Fruit fly (Drosophila melanogaster) whole organism, pupa: ENCODE results near the gene CG7551.

Source experiments
- CG10348 ChIP-seq: fragments of 200-800 bp; sonication (Bioruptor generic); IDR thresholded peaks from 2 replicates; pipeline ENCODE4 v1.3.6; 2022; ENCODE audit warnings: missing biosample characterization, missing genetic modification characterization
- CG12605 ChIP-seq: fragments of 200-800 bp; sonication (Bioruptor generic); IDR thresholded peaks from 2 replicates; pipeline ENCODE4 v1.3.6; 2022; ENCODE audit warnings: missing biosample characterization, missing genetic modification characterization
- CG13204 ChIP-seq: fragments of 200-800 bp; sonication (Bioruptor generic); optimal IDR thresholded peaks from 2 replicates; lab custom pipeline; 2018; ENCODE audit warnings: missing biosample characterization, mild to moderate bottlenecking, missing genetic modification characterization, moderate library complexity
- CG14655 ChIP-seq: fragments of 200-800 bp; sonication (Bioruptor generic); optimal IDR thresholded peaks from 3 replicates; lab custom pipeline; 2017; ENCODE audit warnings: mild to moderate bottlenecking, missing biosample characterization, missing genetic modification reagents, missing genetic modification characterization
- CG15710 ChIP-seq: fragments of 200-800 bp; sonication (Bioruptor generic); optimal IDR thresholded peaks from 2 replicates; lab custom pipeline; 2018; ENCODE audit warnings: missing biosample characterization, mild to moderate bottlenecking, missing genetic modification characterization, moderate library complexity
- CG17806 ChIP-seq: fragments of 200-800 bp; sonication (Bioruptor generic); optimal IDR thresholded peaks from 2 replicates; lab custom pipeline; 2018; ENCODE audit warnings: missing biosample characterization, mild to moderate bottlenecking, missing genetic modification characterization, moderate library complexity
- CG32121 ChIP-seq: fragments of 200-800 bp; sonication (Bioruptor generic); IDR thresholded peaks from 2 replicates; pipeline ENCODE4 v1.3.6; 2022; ENCODE audit warnings: missing biosample characterization, missing genetic modification characterization
- CG34367 ChIP-seq: fragments of 200-800 bp; sonication (Bioruptor generic); optimal IDR thresholded peaks from 2 replicates; lab custom pipeline; 2018; ENCODE audit warnings: missing biosample characterization, mild to moderate bottlenecking, missing genetic modification characterization
- CG4496 ChIP-seq: fragments of 200-800 bp; sonication (Bioruptor generic); IDR thresholded peaks from 3 replicates; pipeline ENCODE4 v1.3.6; 2022; ENCODE audit warnings: missing biosample characterization, missing genetic modification characterization
- CG8159 ChIP-seq: fragments of 200-800 bp; sonication (Bioruptor generic); optimal IDR thresholded peaks from 3 replicates; lab custom pipeline; 2018; ENCODE audit warnings: missing biosample characterization, mild to moderate bottlenecking, missing genetic modification characterization, moderate library complexity
- CG8301 ChIP-seq: fragments of 200-800 bp; sonication (Bioruptor generic); optimal IDR thresholded peaks from 2 replicates; lab custom pipeline; 2018; ENCODE audit warnings: missing biosample characterization, mild to moderate bottlenecking, missing genetic modification characterization
- CG9948 ChIP-seq: fragments of 200-800 bp; sonication (Bioruptor generic); optimal IDR thresholded peaks from 2 replicates; lab custom pipeline; 2018; ENCODE audit warnings: missing biosample characterization, mild to moderate bottlenecking, missing genetic modification characterization, moderate library complexity
- D1 ChIP-seq: fragments of 200-800 bp; sonication (Bioruptor generic); optimal IDR thresholded peaks from 2 replicates; lab custom pipeline; 2018; ENCODE audit warnings: missing biosample characterization, mild to moderate bottlenecking, missing genetic modification characterization, moderate library complexity
- EcR ChIP-seq: fragments of 200-800 bp; sonication (Bioruptor generic); optimal IDR thresholded peaks from 3 replicates; lab custom pipeline; 2019; ENCODE audit warnings: missing biosample characterization, missing genetic modification characterization, mild to moderate bottlenecking, moderate library complexity, missing genetic modification reagents
- Ets98B ChIP-seq: fragments of 200-800 bp; sonication (Bioruptor generic); IDR thresholded peaks from 2 replicates; pipeline ENCODE4 v1.3.6; 2022; ENCODE audit warnings: missing biosample characterization, missing genetic modification characterization
- Pif1A ChIP-seq: fragments of 200-800 bp; sonication (Bioruptor generic); optimal IDR thresholded peaks from 3 replicates; lab custom pipeline; 2016; ENCODE audit warnings: missing biosample characterization, missing genetic modification characterization
- Pif1B ChIP-seq: fragments of 200-800 bp; sonication (Bioruptor generic); optimal IDR thresholded peaks from 3 replicates; lab custom pipeline; 2016; ENCODE audit warnings: missing biosample characterization, missing genetic modification characterization
- Snoo ChIP-seq: fragments of 200-800 bp; sonication (Bioruptor generic); optimal IDR thresholded peaks from 3 replicates; lab custom pipeline; 2017; ENCODE audit warnings: missing biosample characterization, mild to moderate bottlenecking, missing genetic modification characterization, inconsistent platforms
- fd96Ca ChIP-seq: fragments of 200-800 bp; sonication (Bioruptor generic); IDR thresholded peaks from 3 replicates; pipeline ENCODE4 v1.3.6; 2022; ENCODE audit warnings: missing biosample characterization, missing genetic modification characterization
- gl ChIP-seq: fragments of 200-800 bp; sonication (Bioruptor generic); optimal IDR thresholded peaks from 2 replicates; lab custom pipeline; 2018; ENCODE audit warnings: missing biosample characterization, mild to moderate bottlenecking, missing genetic modification characterization
- rn ChIP-seq: fragments of 200-800 bp; sonication (Bioruptor generic); IDR thresholded peaks from 2 replicates; pipeline ENCODE4 v1.3.6; 2022; ENCODE audit warnings: missing biosample characterization, missing genetic modification characterization

Gene CG7551

dm6 chr3L:11448349-11448748 is 9.9 kb upstream of the CG7551 start:
- TF ChIP-seq CG14655 (GFP tag; lab: Kevin White, UChicago) (peak; percentile 82), EcR (GFP tag; lab: Kevin White, UChicago) (no peak), CG8301 (tag; lab: Kevin White, UChicago) (peak; percentile 87), CG15710 (peak; percentile 43), fd96Ca (GFP tag; lab: Robert Waterston, UW) (peak; percentile 82), CG13204 (GFP tag; lab: Kevin White, UChicago) (no peak), gl (tag; lab: Kevin White, UChicago) (no peak), CG12605 (GFP tag; lab: Robert Waterston, UW) (peak; percentile 59), CG8159 (tag; lab: Kevin White, UChicago) (peak; percentile 55), Ets98B (peak; percentile 79), CG10348 (GFP tag; lab: Robert Waterston, UW) (no peak), CG32121 (peak; percentile 63), D1 (tag; lab: Kevin White, UChicago) (no peak), CG34367 (peak; percentile 65), Pif1A (GFP tag; lab: Kevin White, UChicago) (peak; percentile 61), rn (GFP tag; lab: Robert Waterston, UW) (peak; percentile 44; the same call in 1 of the 2 replicates), CG9948 (peak; percentile 64), CG17806 (tag; lab: Kevin White, UChicago) (peak; percentile 67), CG4496 (GFP tag; lab: Robert Waterston, UW) (peak; percentile 85), Snoo (tag; lab: Kevin White, UChicago) (no peak), Pif1B (peak; percentile 49)

dm6 chr3L:11448935-11449334 is 9.4 kb upstream of the CG7551 start:
- TF ChIP-seq Ets98B (peak; percentile 93), CG32121 (peak; percentile 88), D1 (tag; lab: Kevin White, UChicago) (peak; percentile 6), CG34367 (peak; percentile 50), Pif1B (peak; percentile 63), CG8301 (tag; lab: Kevin White, UChicago) (peak; percentile 91), rn (GFP tag; lab: Robert Waterston, UW) (peak; percentile 88), CG10348 (GFP tag; lab: Robert Waterston, UW) (0 out of 2 replicates have a peak, but pooled peaks have one; percentile 54), CG4496 (GFP tag; lab: Robert Waterston, UW) (peak; percentile 96), gl (tag; lab: Kevin White, UChicago) (peak; percentile 0), fd96Ca (GFP tag; lab: Robert Waterston, UW) (peak; percentile 97), CG8159 (tag; lab: Kevin White, UChicago) (peak; percentile 28), CG9948 (peak; percentile 81), CG15710 (peak; percentile 54), CG13204 (GFP tag; lab: Kevin White, UChicago) (no peak), CG17806 (tag; lab: Kevin White, UChicago) (peak; percentile 66), Pif1A (GFP tag; lab: Kevin White, UChicago) (peak; percentile 77), CG14655 (GFP tag; lab: Kevin White, UChicago) (peak; percentile 94), CG12605 (GFP tag; lab: Robert Waterston, UW) (peak; percentile 84), EcR (GFP tag; lab: Kevin White, UChicago) (no peak), Snoo (tag; lab: Kevin White, UChicago) (no peak)

dm6 chr3L:11450535-11450934 is 7.8 kb upstream of the CG7551 start:
- TF ChIP-seq CG14655 (GFP tag; lab: Kevin White, UChicago) (peak; percentile 36), rn (GFP tag; lab: Robert Waterston, UW) (no peak), Pif1A (GFP tag; lab: Kevin White, UChicago) (peak; percentile 7), CG32121 (no peak), CG15710 (peak; percentile 5), CG9948 (peak; percentile 31), CG8159 (tag; lab: Kevin White, UChicago) (peak; percentile 43), CG17806 (tag; lab: Kevin White, UChicago) (peak; percentile 41)

- TF ChIP-seq CG34367 (no peak), CG14655 (GFP tag; lab: Kevin White, UChicago) (peak; percentile 4), CG4496 (GFP tag; lab: Robert Waterston, UW) (peak; percentile 70)
These were observed 3.8 kb upstream of the CG7551 start for dm6 chr3L:11454461-11454860.

dm6 chr3L:11465371-11465914 is 7.2 kb downstream of the CG7551 start, which contains the start of gene Fum3:
Fum3 (minus strand) TSS chr3L:11465864.
- no peak for TF ChIP-seq CG12605 (GFP tag; lab: Robert Waterston, UW)
- no peak for TF ChIP-seq CG8159 (tag; lab: Kevin White, UChicago)
- TF ChIP-seq gl (tag; lab: Kevin White, UChicago), result no peak
- TF ChIP-seq EcR (GFP tag; lab: Kevin White, UChicago), result no peak
- no peak for TF ChIP-seq CG10348 (GFP tag; lab: Robert Waterston, UW)
- no peak for TF ChIP-seq Ets98B
- no peak for TF ChIP-seq CG4496 (GFP tag; lab: Robert Waterston, UW)
- no peak for TF ChIP-seq CG15710
- no peak for TF ChIP-seq Pif1A (GFP tag; lab: Kevin White, UChicago)
- TF ChIP-seq D1 (tag; lab: Kevin White, UChicago), result no peak
- no peak for TF ChIP-seq CG9948
- TF ChIP-seq CG13204 (GFP tag; lab: Kevin White, UChicago), result no peak
- TF ChIP-seq Pif1B, result no peak
- no peak for TF ChIP-seq rn (GFP tag; lab: Robert Waterston, UW)
- no peak for TF ChIP-seq CG32121

dm6 chr3L:11466985-11467384 is 8.7 kb downstream of the CG7551 start:
- no peak for TF ChIP-seq Pif1B
- TF ChIP-seq CG13204 (GFP tag; lab: Kevin White, UChicago), result no peak
- no peak for TF ChIP-seq Snoo (tag; lab: Kevin White, UChicago)
- TF ChIP-seq rn (GFP tag; lab: Robert Waterston, UW), result no peak
- no peak for TF ChIP-seq CG8301 (tag; lab: Kevin White, UChicago)
- TF ChIP-seq CG9948, result peak; percentile 56
- no peak for TF ChIP-seq EcR (GFP tag; lab: Kevin White, UChicago)
- TF ChIP-seq Ets98B, result no peak
- peak; percentile 21 for TF ChIP-seq CG14655 (GFP tag; lab: Kevin White, UChicago)
- peak; percentile 45 for TF ChIP-seq CG15710
- TF ChIP-seq D1 (tag; lab: Kevin White, UChicago), result no peak
- TF ChIP-seq CG32121, result no peak
- no peak for TF ChIP-seq CG4496 (GFP tag; lab: Robert Waterston, UW)
- TF ChIP-seq gl (tag; lab: Kevin White, UChicago), result no peak
- no peak for TF ChIP-seq fd96Ca (GFP tag; lab: Robert Waterston, UW)
- peak; percentile 68 for TF ChIP-seq CG8159 (tag; lab: Kevin White, UChicago)
- TF ChIP-seq CG34367, result no peak
- TF ChIP-seq CG17806 (tag; lab: Kevin White, UChicago), result peak; percentile 34
- TF ChIP-seq CG12605 (GFP tag; lab: Robert Waterston, UW), result no peak
- TF ChIP-seq, all 21 proteins: peak for 5
